Worm (Caenorhabditis elegans) whole organism, young adult: Measurements from ENCODE around the gene gpx-5.

Experiments used
- B0019.2 ChIP-seq: fragments of 200-800 bp; sonication (Bioruptor generic); conservative IDR thresholded peaks from 2 replicates; pipeline ENCODE4 v1.3.6; 2022; ENCODE audit warnings: missing genetic modification reagents, missing genetic modification characterization, missing compliant biosample characterization
- B0035.1 ChIP-seq: sonication (generic microtip); optimal IDR thresholded peaks from 2 replicates; lab custom pipeline; 2016; ENCODE audit warnings: missing genetic modification characterization, mild to moderate bottlenecking, missing compliant biosample characterization, missing genotype, missing genetic modification reagents
- B0261.1 ChIP-seq: sonication (generic microtip); optimal IDR thresholded peaks from 2 replicates; lab custom pipeline; 2016; ENCODE audit warnings: mild to moderate bottlenecking, missing genetic modification characterization, moderate library complexity, missing compliant biosample characterization
- C06A6.2 ChIP-seq: fragments of 200-800 bp; sonication (Bioruptor generic); conservative IDR thresholded peaks from 2 replicates; pipeline ENCODE4 v1.3.6; 2022; ENCODE audit warnings: missing genetic modification characterization, missing compliant biosample characterization
- F10E7.11 ChIP-seq: sonication (generic microtip); optimal IDR thresholded peaks from 2 replicates; lab custom pipeline; 2017; ENCODE audit warnings: mild to moderate bottlenecking, missing genetic modification characterization, moderate library complexity, missing compliant biosample characterization
- F33H1.4 ChIP-seq: fragments of 200-800 bp; sonication (Bioruptor generic); IDR thresholded peaks from 2 replicates; pipeline ENCODE4 v1.3.6; 2022; ENCODE audit warnings: missing genetic modification reagents, missing genetic modification characterization, missing compliant biosample characterization
- F39B2.1 ChIP-seq: fragments of 200-800 bp; sonication (Bioruptor generic); IDR thresholded peaks from 2 replicates; pipeline ENCODE4 v1.3.6; 2022; ENCODE audit warnings: missing genetic modification reagents, missing genetic modification characterization, missing compliant biosample characterization
- F55B11.4 ChIP-seq: sonication (generic microtip); optimal IDR thresholded peaks from 2 replicates; lab custom pipeline; 2016; ENCODE audit warnings: missing compliant biosample characterization, missing genetic modification characterization, borderline replicate concordance; ENCODE audit not compliant: insufficient read depth
- F57A8.1 ChIP-seq: fragments of 200-800 bp; sonication (Bioruptor generic); optimal IDR thresholded peaks from 2 replicates; lab custom pipeline; 2018; ENCODE audit warnings: mild to moderate bottlenecking, missing genetic modification characterization, moderate library complexity, missing compliant biosample characterization
- F57C9.4 ChIP-seq: sonication (generic microtip); optimal IDR thresholded peaks from 2 replicates; lab custom pipeline; 2017; ENCODE audit warnings: mild to moderate bottlenecking, missing genetic modification characterization, missing compliant biosample characterization
- K12H6.12 ChIP-seq: fragments of 200-800 bp; sonication (Bioruptor generic); optimal IDR thresholded peaks from 2 replicates; lab custom pipeline; 2018; ENCODE audit warnings: mild to moderate bottlenecking, missing genetic modification characterization, missing compliant biosample characterization
- Y67H2A.10 ChIP-seq: fragments of 200-800 bp; sonication (Bioruptor generic); conservative IDR thresholded peaks from 2 replicates; pipeline ENCODE4 v1.3.6; 2022; ENCODE audit warnings: missing genetic modification reagents, missing genetic modification characterization, missing compliant biosample characterization
- Y95B8A.8 ChIP-seq: fragments of 200-800 bp; sonication (Bioruptor generic); IDR thresholded peaks from 2 replicates; pipeline ENCODE4 v1.3.6; 2022; ENCODE audit warnings: missing genetic modification reagents, missing genetic modification characterization, missing compliant biosample characterization
- attf-3 ChIP-seq: fragments of 200-800 bp; sonication (Bioruptor generic); conservative IDR thresholded peaks from 2 replicates; pipeline ENCODE4 v1.3.6; 2022; ENCODE audit warnings: missing genetic modification reagents, missing genetic modification characterization, missing compliant biosample characterization
- attf-5 ChIP-seq: fragments of 200-800 bp; sonication (Bioruptor generic); optimal IDR thresholded peaks from 2 replicates; lab custom pipeline; 2018; ENCODE audit warnings: mild to moderate bottlenecking, missing genetic modification characterization, missing compliant biosample characterization
- attf-6 ChIP-seq: fragments of 200-800 bp; sonication (Bioruptor generic); IDR thresholded peaks from 2 replicates; pipeline ENCODE4 v1.3.6; 2022; ENCODE audit warnings: missing genetic modification reagents, missing genetic modification characterization, missing compliant biosample characterization
- cebp-2 ChIP-seq: fragments of 200-800 bp; sonication (Bioruptor generic); IDR thresholded peaks from 2 replicates; pipeline ENCODE4 v1.3.6; 2022; ENCODE audit warnings: missing genetic modification characterization, missing compliant biosample characterization
- ceh-27 ChIP-seq: fragments of 200-800 bp; sonication (Bioruptor generic); optimal IDR thresholded peaks from 2 replicates; lab custom pipeline; 2018; ENCODE audit warnings: mild to moderate bottlenecking, missing genetic modification characterization, moderate library complexity, missing compliant biosample characterization
- ceh-58 ChIP-seq: fragments of 200-800 bp; sonication (Bioruptor generic); IDR thresholded peaks from 2 replicates; pipeline ENCODE4 v1.3.6; 2022; ENCODE audit warnings: missing genetic modification characterization, missing compliant biosample characterization
- chd-7 ChIP-seq: sonication (generic microtip); optimal IDR thresholded peaks from 2 replicates; lab custom pipeline; 2016; ENCODE audit warnings: mild to moderate bottlenecking, missing genetic modification characterization, moderate library complexity, missing compliant biosample characterization
- dox-1 ChIP-seq: fragments of 200-800 bp; sonication (Bioruptor generic); IDR thresholded peaks from 2 replicates; pipeline ENCODE4 v1.3.6; 2022; ENCODE audit warnings: missing genetic modification reagents, missing genetic modification characterization, missing compliant biosample characterization
- egl-18 ChIP-seq: fragments of 200-800 bp; sonication (Bioruptor generic); IDR thresholded peaks from 2 replicates; pipeline ENCODE4 v1.3.6; 2022; ENCODE audit warnings: missing genetic modification reagents, missing genetic modification characterization, missing compliant biosample characterization
- gei-17 ChIP-seq: fragments of 200-800 bp; sonication (Bioruptor generic); optimal IDR thresholded peaks from 2 replicates; lab custom pipeline; 2018; ENCODE audit warnings: mild to moderate bottlenecking, missing genetic modification characterization, missing compliant biosample characterization
- hrde-1 ChIP-seq: sonication (generic microtip); optimal IDR thresholded peaks from 2 replicates; lab custom pipeline; 2016; ENCODE audit warnings: missing genetic modification characterization, mild to moderate bottlenecking, missing compliant biosample characterization, moderate library complexity, missing genotype, missing genetic modification reagents, borderline replicate concordance
- let-526 ChIP-seq: fragments of 200-800 bp; sonication (Bioruptor generic); IDR thresholded peaks from 2 replicates; pipeline ENCODE4 v1.3.6; 2022; ENCODE audit warnings: missing genetic modification reagents, missing genetic modification characterization, missing compliant biosample characterization
- lin-35 ChIP-seq, 3 experiments: fragments of 150-350 bp in 2 of 3; sonication (generic microtip) in 1 of 3; optimal IDR thresholded peaks; 2 replicates each; lab custom pipeline; 2014 to 2018; ENCODE audit warnings: missing biosample characterization in 3 of 3, missing genetic modification characterization in 3 of 3, missing genetic modification reagents in 3 of 3
- mcd-1 ChIP-seq: fragments of 200-800 bp; sonication (Bioruptor generic); IDR thresholded peaks from 2 replicates; pipeline ENCODE4 v1.3.6; 2022; ENCODE audit warnings: missing genetic modification reagents, missing genetic modification characterization, missing compliant biosample characterization
- mxl-1 ChIP-seq: sonication (generic microtip); optimal IDR thresholded peaks from 2 replicates; lab custom pipeline; 2016; ENCODE audit warnings: missing genetic modification characterization, missing compliant biosample characterization
- nfyb-1 ChIP-seq: fragments of 200-800 bp; sonication (Bioruptor generic); IDR thresholded peaks from 2 replicates; pipeline ENCODE4 v1.3.6; 2022; ENCODE audit warnings: missing genetic modification reagents, missing genetic modification characterization, missing compliant biosample characterization
- nhr-179 ChIP-seq: sonication (generic microtip); optimal IDR thresholded peaks from 2 replicates; lab custom pipeline; 2016; ENCODE audit warnings: mild to moderate bottlenecking, missing genetic modification characterization, missing compliant biosample characterization
- nhr-27 ChIP-seq: fragments of 200-800 bp; sonication (Bioruptor generic); optimal IDR thresholded peaks from 2 replicates; lab custom pipeline; 2018; ENCODE audit warnings: mild to moderate bottlenecking, missing genetic modification characterization, moderate library complexity, missing compliant biosample characterization
- nhr-80 ChIP-seq: sonication (generic microtip); optimal IDR thresholded peaks from 2 replicates; lab custom pipeline; 2016; ENCODE audit warnings: missing genetic modification characterization, missing compliant biosample characterization
- pha-4 ChIP-seq: fragments of 150-350 bp; sonication (generic microtip); optimal IDR thresholded peaks from 2 replicates; lab custom pipeline; 2014; ENCODE audit warnings: missing biosample characterization, missing genetic modification reagents, missing genetic modification characterization
- repo-1 ChIP-seq: sonication (generic microtip); optimal IDR thresholded peaks from 2 replicates; lab custom pipeline; 2017; ENCODE audit warnings: mild to moderate bottlenecking, missing genetic modification characterization, missing compliant biosample characterization
- sdz-38 ChIP-seq: sonication (generic microtip); optimal IDR thresholded peaks from 2 replicates; lab custom pipeline; 2016; ENCODE audit warnings: missing genotype, missing genetic modification characterization, missing compliant biosample characterization
- snpc-1.1 ChIP-seq: sonication (generic microtip); optimal IDR thresholded peaks from 2 replicates; lab custom pipeline; 2017; ENCODE audit warnings: missing genetic modification characterization, mild to moderate bottlenecking, missing compliant biosample characterization, antibody characterized with exemption, moderate library complexity, missing genotype, missing genetic modification reagents; ENCODE audit not compliant: insufficient read depth
- snpc-3.4 ChIP-seq: sonication (generic microtip); optimal IDR thresholded peaks from 2 replicates; lab custom pipeline; 2017; ENCODE audit warnings: missing genetic modification characterization, mild to moderate bottlenecking, missing compliant biosample characterization, antibody characterized with exemption, moderate library complexity, missing genotype, missing genetic modification reagents
- snpc-4 ChIP-seq, 5 experiments: fragments of 150-350 bp in 1 of 5; sonication (generic microtip) in 4 of 5; optimal IDR thresholded peaks; 2 replicates each; lab custom pipeline; 2014 to 2018; ENCODE audit warnings: missing genetic modification characterization in 5 of 5, missing biosample characterization in 3 of 5, antibody characterized with exemption in 2 of 5, mild to moderate bottlenecking in 2 of 5, missing compliant biosample characterization in 2 of 5, missing genotype in 2 of 5, moderate library complexity in 2 of 5, missing genetic modification reagents in 1 of 5
- sptf-2 ChIP-seq: fragments of 200-800 bp; sonication (Bioruptor generic); optimal IDR thresholded peaks from 2 replicates; lab custom pipeline; 2018; ENCODE audit warnings: mild to moderate bottlenecking, missing genetic modification characterization, missing compliant biosample characterization
- tbp1 ChIP-seq: fragments of 200-800 bp; sonication (Bioruptor generic); optimal IDR thresholded peaks from 2 replicates; lab custom pipeline; 2018; ENCODE audit warnings: mild to moderate bottlenecking, missing genetic modification characterization, missing compliant biosample characterization
- tlf-1 ChIP-seq: fragments of 200-800 bp; sonication (Bioruptor generic); optimal IDR thresholded peaks from 2 replicates; lab custom pipeline; 2018; ENCODE audit warnings: mild to moderate bottlenecking, missing genetic modification characterization, missing compliant biosample characterization
- ztf-18 ChIP-seq: sonication (generic microtip); optimal IDR thresholded peaks from 2 replicates; lab custom pipeline; 2016; ENCODE audit warnings: missing genotype, mild to moderate bottlenecking, missing genetic modification characterization, missing compliant biosample characterization

gpx-5 gene

DNA sequence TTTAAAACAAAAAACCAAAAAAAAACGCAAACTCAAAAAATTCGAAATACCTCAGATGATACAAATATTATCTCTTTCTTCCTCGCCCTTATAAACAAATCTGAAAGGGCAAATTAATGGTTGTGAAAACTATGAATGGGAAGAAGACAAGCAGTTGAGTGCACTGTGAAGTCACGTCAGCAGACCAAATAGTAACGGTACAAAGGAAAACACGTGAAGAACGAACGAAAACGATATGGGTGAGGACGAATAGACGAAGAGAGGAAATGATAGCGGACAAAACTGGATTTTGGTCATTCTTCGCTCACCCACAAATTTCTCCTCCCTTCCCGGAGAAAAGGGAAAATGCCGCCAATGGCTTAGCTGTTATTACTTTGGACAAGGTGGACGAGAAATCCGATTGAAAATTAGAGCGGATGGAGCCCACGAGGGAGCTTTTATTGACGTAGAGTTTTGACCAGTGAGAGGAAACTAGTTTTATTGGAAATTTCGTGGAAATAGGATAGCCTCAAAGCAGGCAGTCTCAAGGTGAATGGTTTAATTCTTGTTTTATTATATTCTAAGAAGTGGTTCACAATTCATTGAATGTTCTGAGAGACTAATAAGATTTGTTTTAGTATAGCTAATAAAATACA lies 46.8 kb upstream of the gpx-5 start (continued):
- no peak for TF ChIP-seq F57A8.1
- TF ChIP-seq Y95B8A.8 = no peak

DNA sequence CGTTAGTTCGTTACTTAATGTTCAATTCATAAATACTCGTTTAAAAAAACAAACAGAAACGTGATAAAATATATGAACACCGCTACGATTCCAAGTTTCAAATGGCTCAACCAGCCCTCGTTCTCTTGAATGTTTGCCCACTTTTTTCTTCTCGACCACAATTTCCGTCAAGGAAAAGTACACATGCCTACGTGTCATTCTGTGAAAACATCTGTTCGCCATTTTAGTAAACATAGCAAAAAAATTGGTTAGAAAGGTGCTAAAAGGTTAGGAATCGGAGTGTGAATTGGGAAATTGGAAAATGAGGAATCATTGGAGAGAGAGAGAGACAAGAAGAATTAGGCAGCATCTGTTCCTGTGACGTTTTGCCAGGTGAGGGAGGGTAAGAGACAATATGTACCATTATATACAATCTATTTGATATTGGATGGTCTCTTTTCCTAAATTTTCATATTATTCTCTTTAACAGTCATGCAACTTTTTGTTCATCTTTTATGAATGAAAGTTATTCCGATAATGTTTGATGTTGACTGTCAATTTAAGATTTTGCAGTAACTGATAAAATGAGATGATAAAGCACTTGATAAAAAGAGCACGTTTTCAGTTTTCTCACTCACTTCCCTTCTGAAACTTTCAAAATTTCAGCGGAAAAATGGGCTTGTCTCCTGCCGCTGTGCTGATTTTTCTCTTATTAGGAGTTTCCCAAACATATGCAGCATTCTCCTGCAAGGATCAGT lies 45.0 kb upstream of the gpx-5 start, which contains the start of gene nuc-1:
Gene nuc-1 (plus strand): TSS at position 612 of the 737 bp plus-strand sequence.
- TF ChIP-seq F33H1.4 = no peak
- TF ChIP-seq nhr-80 (tag; lab: Kevin White, UChicago) = peak; percentile 52
- TF ChIP-seq tlf-1 (GFP tag; lab: Kevin White, UChicago) = no peak

DNA sequence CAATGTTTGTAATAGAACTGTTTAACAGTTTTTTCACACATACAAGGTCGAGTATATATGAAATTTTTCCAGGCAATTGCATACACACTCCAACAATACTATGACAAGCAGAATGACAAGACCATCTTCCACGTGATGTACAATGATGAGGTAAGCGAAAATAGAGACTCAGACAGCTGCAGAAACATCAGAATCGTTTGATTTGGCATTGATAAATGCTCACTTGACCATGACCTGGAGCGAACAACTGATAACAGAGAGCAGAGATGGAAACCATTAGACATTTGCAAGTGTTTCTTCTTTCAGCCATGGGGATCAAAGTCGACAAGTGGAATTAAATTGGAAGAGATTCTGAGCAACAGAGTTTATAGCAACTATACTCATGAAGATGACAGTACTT lies 44.0 kb upstream of the gpx-5 start:
- TF ChIP-seq repo-1 (no peak), snpc-4 (GFP tag; optimal IDR thresholded peaks at IDR 0.05; lab: Kevin White, UChicago) (no peak), snpc-4 (tag; optimal IDR thresholded peaks at IDR 0.05; lab: Kevin White, UChicago) (no peak), nhr-27 (tag; lab: Kevin White, UChicago) (no peak), nhr-80 (tag; lab: Kevin White, UChicago) (peak; percentile 93), snpc-3.4 (tag; lab: Kevin White, UChicago) (no peak), ceh-58 (GFP tag; lab: Robert Waterston, UW) (no peak), mxl-1 (tag; lab: Kevin White, UChicago) (no peak), egl-18 (GFP tag; lab: Robert Waterston, UW) (no peak), sptf-2 (GFP tag; lab: Kevin White, UChicago) (no peak), F33H1.4 (no peak), lin-35 (GFP tag; optimal IDR thresholded peaks at IDR 0.05; lab: Kevin White, UChicago) (no peak), F39B2.1 (no peak), B0261.1 (no peak), ceh-27 (GFP tag; lab: Kevin White, UChicago) (no peak), nfyb-1 (no peak), dox-1 (GFP tag; lab: Robert Waterston, UW) (peak; percentile 66), nhr-179 (tag; lab: Kevin White, UChicago) (no peak), C06A6.2 (GFP tag; lab: Robert Waterston, UW) (no peak), let-526 (no peak), Y67H2A.10 (no peak), chd-7 (tag; lab: Kevin White, UChicago) (no peak), attf-3 (GFP tag; lab: Robert Waterston, UW) (no peak), attf-5 (GFP tag; lab: Kevin White, UChicago) (no peak), sdz-38 (tag; lab: Kevin White, UChicago) (no peak), B0019.2 (GFP tag; lab: Robert Waterston, UW) (no peak), cebp-2 (GFP tag; lab: Robert Waterston, UW) (no peak), tbp1 (GFP tag; lab: Kevin White, UChicago) (peak; percentile 39), ztf-18 (no peak), F10E7.11 (no peak), K12H6.12 (tag; lab: Kevin White, UChicago) (no peak), mcd-1 (GFP tag; lab: Robert Waterston, UW) (no peak), F55B11.4 (tag; lab: Kevin White, UChicago) (no peak), F57C9.4 (tag; lab: Kevin White, UChicago) (no peak), B0035.1 (tag; lab: Kevin White, UChicago) (no peak), attf-6 (GFP tag; lab: Robert Waterston, UW) (no peak), gei-17 (GFP tag; lab: Kevin White, UChicago) (no peak), hrde-1 (no peak), pha-4 (tag; lab: Kevin White, UChicago) (peak; percentile 52), snpc-1.1 (no peak)
